Worm (Caenorhabditis elegans) whole organism, early embryonic: ENCODE measurements around the gene C37H5.13.
"Not testable (repeated sequence)": the region's sequence is repeated elsewhere in the genome, so short reads cannot be mapped to it uniquely, and the experiment has no call there.

Source experiments
- B0310.2 ChIP-seq: sonication (generic microtip); optimal IDR thresholded peaks from 2 replicates; lab custom pipeline; 2016; ENCODE audit warnings: mild to moderate bottlenecking, missing genetic modification characterization, missing compliant biosample characterization
- F13C5.2 ChIP-seq: sonication (generic microtip); optimal IDR thresholded peaks from 2 replicates; lab custom pipeline; 2017; ENCODE audit warnings: mild to moderate bottlenecking, missing genetic modification characterization, inconsistent platforms, missing compliant biosample characterization
- aly-1 ChIP-seq: sonication (generic microtip); optimal IDR thresholded peaks from 2 replicates; lab custom pipeline; 2016; ENCODE audit warnings: missing genetic modification characterization, missing compliant biosample characterization
- ama-1 ChIP-seq: fragments of 150-350 bp; optimal IDR thresholded peaks from 2 replicates; lab custom pipeline; 2014
- ceh-13 ChIP-seq: fragments of 200-800 bp; sonication (Bioruptor generic); optimal IDR thresholded peaks from 2 replicates; lab custom pipeline; 2018; ENCODE audit warnings: mild to moderate bottlenecking, missing genetic modification characterization, missing compliant biosample characterization
- ceh-36 ChIP-seq: sonication (generic microtip); optimal IDR thresholded peaks from 2 replicates; lab custom pipeline; 2016; ENCODE audit warnings: missing genetic modification characterization, inconsistent platforms, missing compliant biosample characterization
- ets-7 ChIP-seq: sonication (generic microtip); optimal IDR thresholded peaks from 2 replicates; lab custom pipeline; 2016; ENCODE audit warnings: missing genotype, missing genetic modification characterization, missing compliant biosample characterization
- flt-1 ChIP-seq: fragments of 200-800 bp; sonication (Bioruptor generic); IDR thresholded peaks from 2 replicates; pipeline ENCODE4 v1.3.6; 2022; ENCODE audit warnings: missing genetic modification characterization, missing compliant biosample characterization
- hmbx-1 ChIP-seq: sonication (generic microtip); optimal IDR thresholded peaks from 2 replicates; lab custom pipeline; 2016; ENCODE audit warnings: mild to moderate bottlenecking, missing genetic modification characterization, missing compliant biosample characterization
- hmg-4 ChIP-seq: fragments of 200-800 bp; sonication (Bioruptor generic); optimal IDR thresholded peaks from 2 replicates; lab custom pipeline; 2018; ENCODE audit warnings: mild to moderate bottlenecking, missing genetic modification characterization, missing compliant biosample characterization
- hnd-1 ChIP-seq: sonication (generic microtip); optimal IDR thresholded peaks from 2 replicates; lab custom pipeline; 2016; ENCODE audit warnings: missing genetic modification characterization, missing compliant biosample characterization
- pes-1 ChIP-seq: fragments of 200-800 bp; sonication (Bioruptor generic); IDR thresholded peaks from 2 replicates; pipeline ENCODE4 v1.3.6; 2022; ENCODE audit warnings: missing genetic modification reagents, missing genetic modification characterization, missing compliant biosample characterization
- scrt-1 ChIP-seq: fragments of 200-800 bp; sonication (Bioruptor generic); IDR thresholded peaks from 2 replicates; pipeline ENCODE4 v1.3.6; 2022; ENCODE audit warnings: missing genetic modification characterization, missing compliant biosample characterization
- sea-1 ChIP-seq: fragments of 200-800 bp; sonication (Bioruptor generic); conservative IDR thresholded peaks from 2 replicates; pipeline ENCODE4 v1.3.6; 2022; ENCODE audit warnings: missing genetic modification characterization, missing compliant biosample characterization
- tbx-11 ChIP-seq: fragments of 200-800 bp; sonication (Bioruptor generic); IDR thresholded peaks from 2 replicates; pipeline ENCODE4 v1.3.6; 2022; ENCODE audit warnings: missing genetic modification characterization, missing compliant biosample characterization
- tbx-37 ChIP-seq: fragments of 200-800 bp; sonication (Bioruptor generic); conservative IDR thresholded peaks from 2 replicates; pipeline ENCODE4 v1.3.6; 2022; ENCODE audit warnings: missing genetic modification reagents, missing genetic modification characterization, missing compliant biosample characterization
- tra-4 ChIP-seq: sonication (generic microtip); optimal IDR thresholded peaks from 2 replicates; lab custom pipeline; 2017; ENCODE audit warnings: missing genetic modification characterization, missing compliant biosample characterization

The C37H5.13 gene

DNA sequence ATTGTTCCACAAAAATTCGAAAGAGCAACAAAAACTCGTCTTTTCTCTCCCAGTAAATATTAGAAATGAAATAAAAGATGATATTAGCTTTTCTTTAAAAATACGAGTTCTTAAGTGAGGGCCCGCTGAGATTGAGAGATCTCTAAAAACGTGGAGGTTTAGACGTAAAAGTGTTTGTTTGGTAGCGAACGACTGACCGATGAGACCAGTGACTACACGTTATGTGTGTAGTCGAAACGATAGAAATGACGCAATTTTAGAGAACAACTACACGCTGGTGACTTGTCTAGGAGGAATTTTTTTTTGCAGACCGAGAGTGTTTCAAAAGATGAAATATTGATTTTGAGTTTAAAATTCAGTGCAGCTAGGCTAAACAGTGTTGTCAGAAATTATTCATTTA, at the start of gene C37H5.13:
C37H5.13 (minus strand) TSS at position 229 of the 400 bp plus-strand sequence.
- TF ChIP-seq hnd-1 (tag; lab: Kevin White, UChicago) (no peak), ceh-13 (GFP tag; lab: Kevin White, UChicago) (no peak), tbx-11 (GFP tag; lab: Robert Waterston, UW) (no peak), ets-7 (no peak), hmg-4 (no peak), flt-1 (GFP tag; lab: Robert Waterston, UW) (no peak), tra-4 (tag; lab: Kevin White, UChicago) (no peak), aly-1 (no peak), pes-1 (GFP tag; lab: Robert Waterston, UW) (no peak), scrt-1 (no peak), tbx-37 (GFP tag; lab: Robert Waterston, UW) (no peak), sea-1 (GFP tag; lab: Robert Waterston, UW) (no peak), B0310.2 (no peak), F13C5.2 (tag; lab: Kevin White, UChicago) (no peak), ama-1 (lab: Kevin White, UChicago) (no peak), ceh-36 (tag; lab: Kevin White, UChicago) (no peak), hmbx-1 (tag; lab: Kevin White, UChicago) (no peak)

DNA sequence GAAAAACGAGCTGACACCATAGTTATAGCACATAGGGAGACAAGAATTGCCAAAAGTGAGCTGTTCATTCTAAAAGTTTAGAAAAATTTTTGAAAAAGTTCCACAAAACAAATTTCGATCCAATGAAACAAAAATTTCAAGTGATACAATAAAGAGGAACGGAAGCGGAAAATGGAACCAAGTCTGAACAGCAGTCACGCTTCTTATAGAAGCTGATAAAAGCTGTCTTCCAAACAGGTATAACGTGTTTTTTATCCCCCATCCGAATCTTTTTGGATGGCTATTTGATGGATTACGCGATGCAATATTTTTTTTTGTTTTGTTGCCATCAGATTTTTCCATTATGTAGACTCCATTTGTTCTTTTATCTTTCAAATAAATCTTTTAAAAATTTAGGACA, 49.5 kb upstream of the C37H5.13 start, which contains the start of gene H23N18.5:
H23N18.5 (minus strand) TSS at position 69 of the 400 bp plus-strand sequence.
- no peak for TF ChIP-seq ceh-36 (tag; lab: Kevin White, UChicago)
- TF ChIP-seq tbx-11 (GFP tag; lab: Robert Waterston, UW), result no peak
- TF ChIP-seq pes-1 (GFP tag; lab: Robert Waterston, UW), result no peak
- TF ChIP-seq hmbx-1 (tag; lab: Kevin White, UChicago), result no peak
- TF ChIP-seq hnd-1 (tag; lab: Kevin White, UChicago), result no peak
- no peak for TF ChIP-seq tbx-37 (GFP tag; lab: Robert Waterston, UW)
- no peak for TF ChIP-seq tra-4 (tag; lab: Kevin White, UChicago)
- no peak for TF ChIP-seq flt-1 (GFP tag; lab: Robert Waterston, UW)
- no peak for TF ChIP-seq ceh-13 (GFP tag; lab: Kevin White, UChicago)
- TF ChIP-seq sea-1 (GFP tag; lab: Robert Waterston, UW), result no peak
- TF ChIP-seq aly-1, result no peak

DNA sequence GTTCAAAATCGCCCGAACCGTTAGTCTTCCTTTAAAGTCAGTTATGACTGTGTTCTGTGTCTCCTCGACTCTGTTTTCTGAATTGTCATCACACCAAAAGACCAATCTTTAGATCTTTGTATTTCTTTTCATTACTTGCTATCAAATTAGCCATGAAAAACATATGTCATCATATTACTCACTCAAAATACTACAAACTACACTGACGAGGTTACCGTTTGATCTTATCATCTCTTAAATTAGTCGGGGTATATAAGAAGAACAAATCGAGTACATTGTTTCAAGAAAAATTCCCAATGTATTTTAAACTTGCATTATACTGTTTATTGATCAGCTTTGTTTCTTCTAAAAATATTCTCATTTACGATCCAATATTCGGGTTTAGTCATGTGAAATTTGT, 45.8 kb upstream of the C37H5.13 start, which contains the start of gene ugt-13:
ugt-13 (plus strand) TSS at position 294 of the 400 bp plus-strand sequence.
- TF ChIP-seq ceh-36 (tag; lab: Kevin White, UChicago), result no peak

DNA sequence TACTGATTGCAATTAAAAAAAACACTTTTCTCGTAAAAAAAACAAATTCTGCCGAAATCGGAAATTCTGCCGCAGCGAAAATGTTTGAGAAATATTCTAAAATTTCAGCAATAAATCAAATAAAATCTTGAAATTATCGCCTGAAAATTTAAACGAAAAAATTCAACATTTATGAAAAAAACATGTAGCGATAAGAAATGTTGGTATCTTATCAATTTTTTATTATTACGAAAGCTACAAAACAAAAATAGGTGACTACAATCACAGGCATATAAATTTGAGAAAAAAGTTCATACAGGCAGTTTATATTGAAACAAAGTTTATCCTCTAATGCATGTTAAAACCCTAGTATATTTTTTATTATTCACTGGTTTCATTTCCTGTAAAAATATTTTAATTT, 43.2 kb upstream of the C37H5.13 start, which contains the start of gene ugt-14:
ugt-14 (plus strand) TSS at position 301 of the 400 bp plus-strand sequence.
- TF ChIP-seq scrt-1 (no peak), tbx-37 (GFP tag; lab: Robert Waterston, UW) (no peak), flt-1 (GFP tag; lab: Robert Waterston, UW) (no peak), B0310.2 (no peak), sea-1 (GFP tag; lab: Robert Waterston, UW) (no peak), aly-1 (no peak), hmg-4 (no peak), tra-4 (tag; lab: Kevin White, UChicago) (no peak), hmbx-1 (tag; lab: Kevin White, UChicago) (no peak), tbx-11 (GFP tag; lab: Robert Waterston, UW) (no peak), ceh-13 (GFP tag; lab: Kevin White, UChicago) (no peak), hnd-1 (tag; lab: Kevin White, UChicago) (no peak), F13C5.2 (tag; lab: Kevin White, UChicago) (no peak), ets-7 (no peak)

DNA sequence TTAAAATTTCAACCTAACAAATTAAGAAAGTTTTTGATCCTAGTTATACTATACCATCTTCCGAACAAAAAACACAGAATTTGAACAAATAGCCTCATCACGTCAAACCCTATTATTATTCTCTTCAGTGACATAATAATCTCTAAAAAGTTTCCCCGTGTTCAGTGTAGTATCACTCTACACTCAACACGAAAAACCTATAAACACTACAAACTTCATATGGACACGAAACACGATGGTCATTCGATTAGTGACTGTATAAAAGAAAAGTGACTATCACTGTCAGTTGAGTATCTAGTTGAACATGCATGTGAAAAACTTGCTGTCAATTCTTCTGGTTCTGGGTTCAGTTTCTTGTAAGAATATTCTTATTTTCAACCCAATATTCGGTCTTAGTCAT, 40.9 kb upstream of the C37H5.13 start, which contains the start of gene ugt-8:
ugt-8 (plus strand) TSS at position 235 of the 400 bp plus-strand sequence.
- TF ChIP-seq hnd-1 (tag; lab: Kevin White, UChicago) (no peak), hmg-4 (no peak), tra-4 (tag; lab: Kevin White, UChicago) (no peak), scrt-1 (no peak), hmbx-1 (tag; lab: Kevin White, UChicago) (no peak), F13C5.2 (tag; lab: Kevin White, UChicago) (no peak), aly-1 (no peak), B0310.2 (no peak), tbx-37 (GFP tag; lab: Robert Waterston, UW) (no peak)

DNA sequence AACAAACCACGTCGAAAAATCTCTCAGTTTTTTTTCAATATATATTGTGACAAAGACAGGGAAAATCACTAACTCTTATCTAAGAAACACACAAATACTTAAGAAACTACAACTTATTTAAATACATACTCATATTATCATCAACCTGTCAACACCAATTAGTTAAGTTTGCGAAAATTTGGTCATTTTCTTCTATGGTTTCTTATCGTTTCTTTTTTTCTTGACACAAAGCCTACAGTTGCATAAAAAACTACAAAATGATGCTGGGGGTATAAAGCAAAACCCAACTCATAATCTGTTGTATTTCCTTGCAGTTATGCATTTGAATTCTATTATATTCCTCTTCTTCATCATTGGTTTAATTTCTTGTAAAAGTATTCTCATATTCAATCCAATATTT, 38.3 kb upstream of the C37H5.13 start, which contains the start of gene ugt-67:
ugt-67 (plus strand) TSS at position 301 of the 400 bp plus-strand sequence.
- TF ChIP-seq tra-4 (tag; lab: Kevin White, UChicago) (no peak), hnd-1 (tag; lab: Kevin White, UChicago) (no peak), ama-1 (lab: Kevin White, UChicago) (no peak), B0310.2 (no peak), tbx-11 (GFP tag; lab: Robert Waterston, UW) (no peak), tbx-37 (GFP tag; lab: Robert Waterston, UW) (no peak), ceh-13 (GFP tag; lab: Kevin White, UChicago) (no peak), aly-1 (no peak), ets-7 (no peak), F13C5.2 (tag; lab: Kevin White, UChicago) (no peak), ceh-36 (tag; lab: Kevin White, UChicago) (no peak), pes-1 (GFP tag; lab: Robert Waterston, UW) (no peak), flt-1 (GFP tag; lab: Robert Waterston, UW) (no peak), hmg-4 (no peak), hmbx-1 (tag; lab: Kevin White, UChicago) (no peak), sea-1 (GFP tag; lab: Robert Waterston, UW) (no peak), scrt-1 (no peak)

DNA sequence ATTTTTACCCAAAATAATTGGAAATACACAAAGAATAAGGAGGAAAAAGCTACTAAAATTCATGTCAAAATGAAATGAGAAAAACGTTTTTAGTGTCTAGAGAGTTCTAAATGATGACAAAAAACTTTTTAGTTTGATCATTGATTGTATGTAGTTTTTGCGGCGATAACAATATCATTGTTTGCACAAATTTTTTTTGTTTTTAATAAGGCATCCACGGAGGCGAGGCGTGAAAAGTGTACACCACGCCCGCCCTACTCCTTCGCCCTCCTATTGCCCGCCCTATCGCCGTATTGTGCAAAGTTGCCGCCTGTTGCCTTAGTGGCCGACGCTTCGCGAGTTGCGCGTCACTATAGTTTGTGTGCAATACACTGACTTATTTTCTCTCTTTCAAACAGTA, 37.3 kb upstream of the C37H5.13 start, which contains the start of gene ugt-10:
ugt-10 (minus strand) TSS at position 101 of the 400 bp plus-strand sequence.
- not testable (repeated sequence) for TF ChIP-seq scrt-1; tra-4 (tag; lab: Kevin White, UChicago); tbx-37 (GFP tag; lab: Robert Waterston, UW)
